Worm (Caenorhabditis elegans): ENCODE data around the gene F41G3.5.

The F41G3.5 gene

ce11 chrII:6734674-6735073 lies 11.8 kb upstream of the F41G3.5 start, which contains the start of gene T14B4.3 (continued):
- TF ChIP-seq F49E8.2 (tag; optimal IDR thresholded peaks at IDR 0.05; ENCODE audit: borderline replicate concordance) (no peak), madf-5 (GFP tag; IDR thresholded peaks at IDR 0.05) (no peak), nhr-11 (tag; optimal IDR thresholded peaks at IDR 0.05) (peak; percentile 45), T20F7.1 (GFP tag; optimal IDR thresholded peaks at IDR 0.05) (peak; percentile 74), lim-7 (GFP tag; IDR thresholded peaks at IDR 0.05) (no peak), ctbp-1 (GFP tag; IDR thresholded peaks at IDR 0.05) (no peak), unc-62 (GFP tag; optimal IDR thresholded peaks at IDR 0.05 in 1 of 2) (no peak), unc-62 (tag; optimal IDR thresholded peaks at IDR 0.05) (no peak), vab-7 (GFP tag; IDR thresholded peaks at IDR 0.05) (no peak; the same call in 1 of the 2 replicates), jun-1 (tag; optimal IDR thresholded peaks at IDR 0.05) (no peak), daf-16 (GFP tag; optimal IDR thresholded peaks at IDR 0.05) (no peak), daf-16 (tag; optimal IDR thresholded peaks at IDR 0.05) (no peak), snpc-4 (tag; optimal IDR thresholded peaks at IDR 0.05) (no peak), lsy-2 (tag; optimal IDR thresholded peaks at IDR 0.05) (peak in 1 of 2 experiments; percentile 88), saeg-2 (GFP tag; IDR thresholded peaks at IDR 0.05) (no peak), spr-1 (tag; optimal IDR thresholded peaks at IDR 0.05) (no peak), Y48G9A.11 (GFP tag; IDR thresholded peaks at IDR 0.05) (no peak), php-3 (GFP tag; IDR thresholded peaks at IDR 0.05) (no peak), Y75B8A.6 (GFP tag; IDR thresholded peaks at IDR 0.05) (no peak), ces-1 (GFP tag; optimal IDR thresholded peaks at IDR 0.05) (no peak), lin-1 (GFP tag; IDR thresholded peaks at IDR 0.05) (no peak), mes-2 (tag; optimal IDR thresholded peaks at IDR 0.05; ENCODE audit: poor library complexity, severe bottlenecking) (peak; percentile 94), mdt-29 (GFP tag; IDR thresholded peaks at IDR 0.05) (no peak), nhr-10 (tag; optimal IDR thresholded peaks at IDR 0.05) (no peak), ceh-32 (tag; optimal IDR thresholded peaks at IDR 0.05; ENCODE audit: poor library complexity) (no peak), egl-43 (GFP tag; IDR thresholded peaks at IDR 0.05) (no peak), duxl-1 (tag; optimal IDR thresholded peaks at IDR 0.05; ENCODE audit: poor library complexity) (no peak), nhr-25 (tag; optimal IDR thresholded peaks at IDR 0.05; ENCODE audit: borderline replicate concordance, insufficient read depth) (no peak), daf-12 (tag; optimal IDR thresholded peaks at IDR 0.05) (no peak), hif-1 (tag; optimal IDR thresholded peaks at IDR 0.05) (peak in 1 of 2 experiments; percentile 77), aha-1 (tag) (no peak), Y105C5A.15 (GFP tag; IDR thresholded peaks at IDR 0.05) (no peak), daf-19 (GFP tag; conservative IDR thresholded peaks at IDR 0.05) (no peak), skn-1 (tag; optimal IDR thresholded peaks at IDR 0.05) (no peak), fkh-10 (GFP tag; optimal IDR thresholded peaks at IDR 0.05) (no peak), hlh-11 (tag; optimal IDR thresholded peaks at IDR 0.05) (no peak), zip-2 (tag; optimal IDR thresholded peaks at IDR 0.05) (no peak), dmd-8 (GFP tag; IDR thresholded peaks at IDR 0.05) (no peak), ama-1 (optimal IDR thresholded peaks at IDR 0.05) (no peak), D1046.2 (GFP tag; IDR thresholded peaks at IDR 0.05) (no peak), nhr-28 (tag; optimal IDR thresholded peaks at IDR 0.05) (peak; percentile 59), nhr-102 (tag; optimal IDR thresholded peaks at IDR 0.05) (no peak), nhr-6 (tag; optimal IDR thresholded peaks at IDR 0.05) (peak; percentile 75), zfp-2 (tag; optimal IDR thresholded peaks at IDR 0.05) (no peak), zip-11 (GFP tag; IDR thresholded peaks at IDR 0.05) (no peak), tag-97 (GFP tag; IDR thresholded peaks at IDR 0.05) (no peak), arid-1 (GFP tag; conservative IDR thresholded peaks at IDR 0.05) (no peak), zag-1 (tag; optimal IDR thresholded peaks at IDR 0.05) (no peak), F10B5.3 (tag; optimal IDR thresholded peaks at IDR 0.05) (no peak), nhr-48 (tag; optimal IDR thresholded peaks at IDR 0.05) (no peak), rbr-2 (tag; optimal IDR thresholded peaks at IDR 0.05) (peak; percentile 51), lin-38 (GFP tag; IDR thresholded peaks at IDR 0.05) (peak; percentile 97), daf-8 (GFP tag; IDR thresholded peaks at IDR 0.05) (no peak)

Data from whole organism, L4 larva.